Fruit fly (Drosophila melanogaster) Kc167 (cell line): Measurements from ENCODE around the gene Lst8.

ENCODE experiments used
- Myc ChIP-seq: fragments of >200 bp; optimal IDR thresholded peaks from 2 replicates; lab custom pipeline; 2017; ENCODE audit warnings: missing external identifiers
- Sin3A ChIP-seq: fragments of >200 bp; optimal IDR thresholded peaks from 2 replicates; lab custom pipeline; 2018; ENCODE audit warnings: missing external identifiers
- h ChIP-seq: fragments of >200 bp; optimal IDR thresholded peaks from 3 replicates; lab custom pipeline; 2018; ENCODE audit warnings: missing external identifiers
- insv ChIP-seq: fragments of >200 bp; optimal IDR thresholded peaks from 3 replicates; lab custom pipeline; 2018; ENCODE audit warnings: missing external identifiers
- psq ChIP-seq: fragments of >200 bp; optimal IDR thresholded peaks from 2 replicates; lab custom pipeline; 2017; ENCODE audit warnings: missing external identifiers
- ttk ChIP-seq: sonication (Bioruptor generic); optimal IDR thresholded peaks from 2 replicates; lab custom pipeline; 2017; ENCODE audit warnings: missing external identifiers

dm6 chrX:9589928-9590327 is 15.8 kb downstream of the Lst8 start:
- TF ChIP-seq Sin3A (lab: Kevin White, UChicago) (no peak), h (lab: Kevin White, UChicago) (no peak), psq (lab: Kevin White, UChicago) (no peak), Myc (lab: Kevin White, UChicago) (no peak), ttk (lab: Kevin White, UChicago) (no peak), insv (lab: Kevin White, UChicago) (no peak)
